Worm (Caenorhabditis elegans) whole organism, midembryonic: Measurements from ENCODE around the gene sad-1.

Experiments
- T22C8.4 ChIP-seq: fragments of 200-800 bp; sonication (Bioruptor generic); IDR thresholded peaks from 2 replicates; pipeline ENCODE4 v1.3.6; 2022; ENCODE audit warnings: missing genetic modification characterization, missing compliant biosample characterization
- flt-1 ChIP-seq: fragments of 200-800 bp; sonication (Bioruptor generic); IDR thresholded peaks from 2 replicates; pipeline ENCODE4 v1.3.6; 2022; ENCODE audit warnings: missing genetic modification characterization, missing compliant biosample characterization
- klf-2 ChIP-seq: fragments of 200-800 bp; sonication (Bioruptor generic); conservative IDR thresholded peaks from 2 replicates; pipeline ENCODE4 v1.3.6; 2022; ENCODE audit warnings: missing genetic modification reagents, missing genetic modification characterization, missing compliant biosample characterization
- med-1 ChIP-seq: sonication (generic microtip); optimal IDR thresholded peaks from 2 replicates; lab custom pipeline; 2017; ENCODE audit warnings: missing genetic modification characterization, mild to moderate bottlenecking, missing compliant biosample characterization, antibody characterized with exemption, missing genetic modification reagents; ENCODE audit not compliant: insufficient read depth
- tab-1 ChIP-seq: fragments of 200-800 bp; sonication (Bioruptor generic); IDR thresholded peaks from 2 replicates; pipeline ENCODE4 v1.3.6; 2022; ENCODE audit warnings: missing genetic modification characterization, missing compliant biosample characterization
- ztf-23 ChIP-seq: fragments of 200-800 bp; sonication (Bioruptor generic); IDR thresholded peaks from 2 replicates; pipeline ENCODE4 v1.3.6; 2022; ENCODE audit warnings: missing genetic modification reagents, missing genetic modification characterization, missing compliant biosample characterization
- ztf-29 ChIP-seq: fragments of 200-800 bp; sonication (Bioruptor generic); IDR thresholded peaks from 2 replicates; pipeline ENCODE4 v1.3.6; 2022; ENCODE audit warnings: missing genetic modification reagents, missing genetic modification characterization, missing compliant biosample characterization

DNA sequence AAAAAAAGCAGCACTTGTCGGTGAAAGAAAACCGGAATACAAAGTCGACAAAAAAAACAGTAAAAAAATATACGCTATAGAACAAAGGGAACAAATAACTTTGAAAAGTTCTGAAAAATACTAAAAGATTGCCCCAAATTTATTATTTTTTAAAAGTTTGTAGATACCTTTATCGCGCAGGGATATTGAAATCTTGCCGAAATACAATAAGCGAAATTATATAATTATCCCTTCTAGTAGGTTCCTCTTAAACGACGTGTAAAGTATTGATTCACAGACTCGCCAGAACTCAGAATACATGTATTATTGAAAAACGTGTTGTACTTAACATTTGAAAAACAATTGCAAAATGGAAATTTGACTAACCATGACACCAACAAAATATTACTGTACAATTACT is 13.9 kb upstream of the sad-1 start:
- TF ChIP-seq klf-2 (no peak), med-1 (no peak), ztf-23 (GFP tag; lab: Robert Waterston, UW) (no peak), T22C8.4 (GFP tag; lab: Robert Waterston, UW) (peak; percentile 78), flt-1 (no peak), tab-1 (GFP tag; lab: Robert Waterston, UW) (no peak), ztf-29 (no peak)
